Worm (Caenorhabditis elegans): Measurements from ENCODE around the gene vmo-1.

DNA sequence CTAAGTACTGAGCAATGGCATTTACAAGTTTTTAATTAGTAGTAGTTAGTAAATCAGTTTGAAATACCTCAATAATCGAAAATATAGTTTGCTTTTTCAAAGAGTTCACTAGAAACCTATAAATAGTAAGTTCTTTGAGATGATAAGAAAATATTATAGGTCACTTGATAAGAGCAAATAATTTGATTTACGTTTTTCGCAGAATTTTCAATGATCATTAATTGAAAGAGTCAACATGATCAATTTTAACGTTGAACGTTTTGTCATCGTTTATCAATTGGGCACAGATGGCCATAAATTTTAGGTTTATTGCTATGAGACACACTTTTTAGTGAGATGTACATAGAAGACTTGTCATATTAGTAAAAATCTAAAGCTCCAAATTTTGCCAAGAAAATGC, 7.1 kb downstream of the vmo-1 start:
- TF ChIP-seq ztf-23 (GFP tag; IDR thresholded peaks at IDR 0.05) (no peak), klf-2 (GFP tag; conservative IDR thresholded peaks at IDR 0.05) (no peak), ref-1 (GFP tag; conservative IDR thresholded peaks at IDR 0.05) (no peak), cog-1 (tag; optimal IDR thresholded peaks at IDR 0.05) (no peak), flt-1 (GFP tag; IDR thresholded peaks at IDR 0.05) (no peak), tab-1 (GFP tag; IDR thresholded peaks at IDR 0.05) (no peak), ztf-29 (GFP tag; IDR thresholded peaks at IDR 0.05) (no peak)
